Fruit fly (Drosophila melanogaster) whole organism, adult: Measurements from ENCODE around the gene scat.

ENCODE experiments used
- CG11617 ChIP-seq: fragments of 200-800 bp; sonication (Bioruptor generic); optimal IDR thresholded peaks from 2 replicates; lab custom pipeline; 2017; ENCODE audit warnings: mild to moderate bottlenecking, missing biosample characterization, missing genetic modification reagents, missing genetic modification characterization
- CG12768 ChIP-seq: fragments of 200-800 bp; sonication (Bioruptor generic); optimal IDR thresholded peaks from 2 replicates; lab custom pipeline; 2017; ENCODE audit warnings: missing biosample characterization, missing genetic modification characterization, mild to moderate bottlenecking, moderate library complexity, missing genetic modification reagents
- CG14711 ChIP-seq: fragments of 200-800 bp; sonication (Bioruptor generic); optimal IDR thresholded peaks from 2 replicates; lab custom pipeline; 2018; ENCODE audit warnings: missing biosample characterization, mild to moderate bottlenecking, missing genetic modification characterization, moderate library complexity
- CG1620 ChIP-seq: fragments of 200-800 bp; sonication (Bioruptor generic); optimal IDR thresholded peaks from 2 replicates; lab custom pipeline; 2016; ENCODE audit warnings: missing biosample characterization, missing genetic modification characterization
- CG33017 ChIP-seq: fragments of 200-800 bp; sonication (Bioruptor generic); optimal IDR thresholded peaks from 2 replicates; lab custom pipeline; 2018; ENCODE audit warnings: missing biosample characterization, mild to moderate bottlenecking, missing genetic modification characterization, moderate library complexity
- CG5204 ChIP-seq: fragments of 200-800 bp; sonication (Bioruptor generic); optimal IDR thresholded peaks from 2 replicates; lab custom pipeline; 2016; ENCODE audit warnings: missing biosample characterization, missing genetic modification characterization
- CG7045 ChIP-seq: fragments of 200-800 bp; sonication (Bioruptor generic); optimal IDR thresholded peaks from 2 replicates; lab custom pipeline; 2017; ENCODE audit warnings: missing biosample characterization, mild to moderate bottlenecking, missing genetic modification characterization
- CG7101 ChIP-seq: fragments of 200-800 bp; sonication (Bioruptor generic); optimal IDR thresholded peaks from 2 replicates; lab custom pipeline; 2018; ENCODE audit warnings: missing biosample characterization, mild to moderate bottlenecking, missing genetic modification characterization, moderate library complexity
- Clk ChIP-seq: fragments of 200-800 bp; sonication (Bioruptor generic); optimal IDR thresholded peaks from 2 replicates; lab custom pipeline; 2017; ENCODE audit warnings: missing biosample characterization, missing genetic modification characterization
- Crg-1 ChIP-seq: fragments of 200-800 bp; sonication (Bioruptor generic); optimal IDR thresholded peaks from 2 replicates; lab custom pipeline; 2016; ENCODE audit warnings: missing biosample characterization, missing genetic modification characterization
- Hr96 ChIP-seq: fragments of 200-800 bp; sonication (Bioruptor generic); optimal IDR thresholded peaks from 2 replicates; lab custom pipeline; 2016; ENCODE audit warnings: missing biosample characterization, missing genetic modification characterization
- Mnt ChIP-seq: fragments of 200-800 bp; sonication (Bioruptor generic); optimal IDR thresholded peaks from 2 replicates; lab custom pipeline; 2016; ENCODE audit warnings: missing biosample characterization, mild to moderate bottlenecking, missing genetic modification characterization
- bab1 ChIP-seq: fragments of 200-800 bp; sonication (Bioruptor generic); optimal IDR thresholded peaks from 3 replicates; lab custom pipeline; 2019; ENCODE audit warnings: missing biosample characterization, mild to moderate bottlenecking, missing genetic modification characterization, moderate library complexity
- cic ChIP-seq: fragments of 200-800 bp; sonication (Bioruptor generic); optimal IDR thresholded peaks from 2 replicates; lab custom pipeline; 2017; ENCODE audit warnings: missing biosample characterization, mild to moderate bottlenecking, missing genetic modification characterization, moderate library complexity
- cnc ChIP-seq, 2 experiments: fragments of >200 bp; optimal IDR thresholded peaks; 2 replicates each; lab custom pipeline; 2017
- kay ChIP-seq: fragments of 200-800 bp; sonication (Bioruptor generic); peaks from one replicate; lab custom pipeline; 2016; ENCODE audit warnings: missing biosample characterization, missing genetic modification characterization, borderline replicate concordance
- ovo ChIP-seq: fragments of 200-800 bp; sonication (Bioruptor generic); optimal IDR thresholded peaks from 2 replicates; lab custom pipeline; 2016; ENCODE audit warnings: missing biosample characterization, missing genetic modification characterization
- pad ChIP-seq: fragments of 200-800 bp; sonication (Bioruptor generic); optimal IDR thresholded peaks from 3 replicates; lab custom pipeline; 2017; ENCODE audit warnings: missing biosample characterization, missing genetic modification characterization, mild to moderate bottlenecking, moderate library complexity, missing genetic modification reagents
- tj ChIP-seq: fragments of 200-800 bp; sonication (Bioruptor generic); optimal IDR thresholded peaks from 3 replicates; lab custom pipeline; 2017; ENCODE audit warnings: missing biosample characterization, mild to moderate bottlenecking, missing genetic modification characterization, moderate library complexity
- toe ChIP-seq: fragments of 200-800 bp; sonication (Bioruptor generic); optimal IDR thresholded peaks from 2 replicates; lab custom pipeline; 2016; ENCODE audit warnings: missing biosample characterization, missing genetic modification characterization

The scat gene

DNA sequence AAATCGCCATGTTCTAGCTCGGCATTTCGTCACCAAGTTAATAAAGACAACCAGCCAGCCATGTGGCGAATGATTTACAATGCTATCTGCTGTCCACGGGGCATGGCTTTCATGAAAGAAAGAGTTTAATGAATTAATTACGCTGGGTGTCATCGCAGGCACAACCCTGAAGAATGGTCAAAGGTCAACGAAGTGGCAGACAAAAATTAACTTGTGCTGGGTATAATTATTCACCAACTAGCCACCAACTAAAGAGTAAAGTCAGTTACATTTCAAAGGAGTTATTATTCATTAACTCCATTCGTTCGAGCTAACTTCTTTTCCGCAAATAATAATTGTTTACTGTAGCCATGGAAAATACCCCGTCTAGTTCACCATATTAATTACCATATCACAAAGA, 26.3 kb downstream of the scat start:
- no peak for TF ChIP-seq CG11617
- TF ChIP-seq CG5204 (GFP tag; lab: Kevin White, UChicago) = no peak
- no peak for TF ChIP-seq kay (GFP tag; lab: Kevin White, UChicago)
- TF ChIP-seq CG14711 (tag; lab: Kevin White, UChicago) = no peak
- TF ChIP-seq cnc (optimal IDR thresholded peaks at IDR 0.05; lab: Kevin White, UChicago) = no peak
- TF ChIP-seq Clk (GFP tag; lab: Kevin White, UChicago) = no peak
- TF ChIP-seq Crg-1 = no peak
- TF ChIP-seq CG1620 (GFP tag; lab: Kevin White, UChicago) = no peak
- no peak for TF ChIP-seq Mnt (GFP tag; lab: Kevin White, UChicago)
- no peak for TF ChIP-seq tj
- no peak for TF ChIP-seq Hr96
- TF ChIP-seq CG7101 (tag; lab: Kevin White, UChicago) = no peak

- no peak for TF ChIP-seq Crg-1
- no peak for TF ChIP-seq CG7101 (tag; lab: Kevin White, UChicago)
- TF ChIP-seq cnc (optimal IDR thresholded peaks at IDR 0.05; lab: Kevin White, UChicago) = no peak
- TF ChIP-seq Hr96 = no peak
- TF ChIP-seq bab1 = no peak
- TF ChIP-seq CG7045 (GFP tag; lab: Kevin White, UChicago) = no peak
- TF ChIP-seq CG1620 (GFP tag; lab: Kevin White, UChicago) = no peak
- no peak for TF ChIP-seq kay (GFP tag; lab: Kevin White, UChicago)
- no peak for TF ChIP-seq CG33017
- TF ChIP-seq pad (GFP tag; lab: Kevin White, UChicago) = no peak
- TF ChIP-seq ovo = no peak
- no peak for TF ChIP-seq CG5204 (GFP tag; lab: Kevin White, UChicago)
- no peak for TF ChIP-seq CG11617
- no peak for TF ChIP-seq CG12768 (GFP tag; lab: Kevin White, UChicago)
Measured at dm6 chr2L:9457865-9458264, 26.7 kb downstream of the scat start.

DNA sequence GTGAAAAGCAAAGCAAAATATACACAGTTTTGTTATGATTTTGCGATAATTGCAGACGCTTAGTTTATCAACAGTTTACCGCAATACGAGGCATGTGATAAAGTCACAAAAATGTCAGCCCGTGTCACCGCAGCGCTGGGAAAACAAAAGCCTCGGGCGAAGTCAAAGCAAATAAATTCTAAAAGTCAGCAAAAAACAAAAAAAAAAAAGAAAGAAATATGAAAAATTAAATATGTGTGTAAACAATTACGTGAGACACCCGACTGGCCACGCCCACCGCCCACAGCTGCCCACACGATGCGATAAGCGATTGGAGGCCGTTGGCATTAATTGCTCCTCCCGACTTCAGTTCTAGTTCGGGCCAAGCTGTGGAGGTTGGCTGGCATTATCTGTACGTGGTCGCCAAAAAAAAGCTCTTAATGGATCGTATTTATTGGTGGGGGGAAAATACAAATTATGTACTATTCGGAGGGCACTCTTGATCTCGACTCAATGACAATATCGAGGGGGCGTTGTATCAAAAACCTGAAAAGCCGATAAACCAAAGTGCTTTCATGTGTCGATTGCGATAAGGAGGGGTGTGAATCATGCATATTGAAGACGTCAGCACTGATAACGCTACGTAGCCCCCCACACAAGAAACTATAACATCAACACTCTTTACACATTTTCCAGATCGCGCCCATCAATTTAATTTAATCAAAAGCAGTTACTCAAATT, 28.3 kb downstream of the scat start:
- TF ChIP-seq CG14711 (tag; lab: Kevin White, UChicago) (no peak), Clk (GFP tag; lab: Kevin White, UChicago) (no peak), CG1620 (GFP tag; lab: Kevin White, UChicago) (no peak), CG7101 (tag; lab: Kevin White, UChicago) (no peak), cnc (optimal IDR thresholded peaks at IDR 0.05; lab: Kevin White, UChicago) (no peak), CG12768 (GFP tag; lab: Kevin White, UChicago) (no peak), Hr96 (no peak), ovo (no peak), CG7045 (GFP tag; lab: Kevin White, UChicago) (peak; percentile 35), kay (GFP tag; lab: Kevin White, UChicago) (peak; percentile 91), bab1 (no peak), tj (peak; percentile 30), Mnt (GFP tag; lab: Kevin White, UChicago) (no peak), pad (GFP tag; lab: Kevin White, UChicago) (no peak), cic (no peak), toe (GFP tag; lab: Kevin White, UChicago) (no peak), CG33017 (no peak), CG5204 (GFP tag; lab: Kevin White, UChicago) (no peak), CG11617 (peak; percentile 11), Crg-1 (no peak)

dm6 chr2L:9460092-9460473, 28.9 kb downstream of the scat start:
- TF ChIP-seq CG14711 (tag; lab: Kevin White, UChicago) (no peak), ovo (no peak), CG12768 (GFP tag; lab: Kevin White, UChicago) (no peak), Crg-1 (no peak), CG11617 (no peak), CG1620 (GFP tag; lab: Kevin White, UChicago) (no peak)

dm6 chr2L:9464455-9465063, 33.4 kb downstream of the scat start:
- TF ChIP-seq ovo (no peak), toe (GFP tag; lab: Kevin White, UChicago) (no peak), CG5204 (GFP tag; lab: Kevin White, UChicago) (no peak)

DNA sequence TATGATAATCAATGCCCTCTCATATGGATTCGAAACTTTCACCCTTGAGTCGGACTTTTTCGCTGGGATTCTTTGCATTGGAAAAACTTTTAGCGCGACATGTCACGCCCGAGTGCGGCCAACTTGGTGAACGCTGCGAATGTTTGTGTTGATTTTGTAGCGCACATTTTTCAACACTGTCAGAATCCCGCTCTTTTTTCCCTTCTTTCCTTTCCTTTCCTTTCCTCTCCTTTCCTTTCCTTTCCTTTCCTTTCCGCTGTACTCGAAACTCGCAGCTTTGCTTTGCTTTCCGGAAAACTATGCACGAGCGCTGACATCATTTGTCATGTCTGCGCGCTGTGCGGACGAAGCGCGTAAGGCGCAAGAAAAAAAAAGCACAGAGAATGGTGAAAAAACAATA, 36.2 kb downstream of the scat start:
- TF ChIP-seq Mnt (GFP tag; lab: Kevin White, UChicago) (no peak), CG33017 (no peak), CG12768 (GFP tag; lab: Kevin White, UChicago) (no peak), cnc (optimal IDR thresholded peaks at IDR 0.05; lab: Kevin White, UChicago) (no peak), CG14711 (tag; lab: Kevin White, UChicago) (no peak), CG7101 (tag; lab: Kevin White, UChicago) (no peak), ovo (no peak), pad (GFP tag; lab: Kevin White, UChicago) (no peak), Clk (GFP tag; lab: Kevin White, UChicago) (no peak), Crg-1 (no peak), kay (GFP tag; lab: Kevin White, UChicago) (no peak), bab1 (no peak), toe (GFP tag; lab: Kevin White, UChicago) (no peak)
